Worm (Caenorhabditis elegans) whole organism, L3 larva: ENCODE results near the gene mig-10.

Experiments
- R02D3.7 ChIP-seq: fragments of 150-350 bp; optimal IDR thresholded peaks from 2 replicates; lab custom pipeline; 2014; ENCODE audit warnings: missing biosample characterization, missing genetic modification characterization
- egl-27 ChIP-seq: sonication (generic microtip); optimal IDR thresholded peaks from 4 replicates; lab custom pipeline; 2017; ENCODE audit warnings: missing biosample characterization, missing genetic modification reagents, missing genetic modification characterization
- elt-3 ChIP-seq, 3 experiments: fragments of 150-350 bp in 1 of 3; sonication (generic microtip) in 2 of 3; optimal IDR thresholded peaks; 2 replicates in 2 of 3; 4 replicates in 1 of 3; lab custom pipeline; 2014 to 2017; ENCODE audit warnings: missing biosample characterization in 3 of 3, missing genetic modification characterization in 3 of 3
- hmg-11 ChIP-seq: sonication (generic microtip); optimal IDR thresholded peaks from 2 replicates; lab custom pipeline; 2016; ENCODE audit warnings: missing genetic modification characterization, missing compliant biosample characterization
- lsy-12 ChIP-seq: sonication (generic microtip); optimal IDR thresholded peaks from 2 replicates; lab custom pipeline; 2016; ENCODE audit warnings: mild to moderate bottlenecking, missing genetic modification characterization, missing compliant biosample characterization
- nhr-237 ChIP-seq: fragments of 150-350 bp; optimal IDR thresholded peaks from 2 replicates; lab custom pipeline; 2014; ENCODE audit warnings: missing biosample characterization, missing genetic modification characterization
- tbx-2 ChIP-seq: sonication (generic microtip); optimal IDR thresholded peaks from 2 replicates; lab custom pipeline; 2016; ENCODE audit warnings: mild to moderate bottlenecking, missing genetic modification characterization, missing compliant biosample characterization
- zag-1 ChIP-seq: fragments of 150-350 bp; optimal IDR thresholded peaks from 2 replicates; lab custom pipeline; 2014; ENCODE audit warnings: missing biosample characterization, missing genetic modification characterization
- ztf-11 ChIP-seq: fragments of 150-350 bp; optimal IDR thresholded peaks from 2 replicates; lab custom pipeline; 2014; ENCODE audit warnings: missing biosample characterization, missing genetic modification characterization

DNA sequence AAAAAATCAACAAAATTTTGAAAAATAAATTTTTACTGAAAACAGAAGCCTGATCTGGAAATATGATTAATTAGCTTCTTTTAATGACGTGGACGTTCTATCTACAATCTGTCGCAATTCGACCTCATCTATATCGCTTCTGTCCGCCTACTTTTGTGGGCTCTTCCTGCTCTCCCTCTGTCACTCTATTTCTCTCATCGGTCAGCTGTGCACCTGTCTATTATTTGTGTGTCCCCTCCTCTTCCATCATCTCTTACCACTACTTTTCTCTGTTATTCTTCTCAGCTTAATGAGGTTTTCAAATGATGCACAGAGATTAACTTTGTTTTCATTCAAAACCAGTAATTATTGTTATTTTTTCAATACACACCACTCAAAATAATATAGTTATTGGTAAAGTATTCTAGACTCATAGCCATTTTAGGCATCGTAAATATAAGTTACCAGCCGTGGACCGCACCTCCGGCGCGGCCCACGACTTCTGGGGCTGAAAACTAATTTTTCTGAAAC lies 20.2 kb downstream of the mig-10 start:
- TF ChIP-seq egl-27 (tag; lab: Kevin White, UChicago) (no peak), zag-1 (tag; lab: Kevin White, UChicago) (no peak), R02D3.7 (tag; lab: Kevin White, UChicago) (no peak), elt-3 (tag; optimal IDR thresholded peaks at IDR 0.05; lab: Kevin White, UChicago) (no peak), tbx-2 (no peak), nhr-237 (tag; lab: Kevin White, UChicago) (no peak), lsy-12 (tag; lab: Kevin White, UChicago) (no peak), hmg-11 (tag; lab: Kevin White, UChicago) (no peak), ztf-11 (tag; lab: Kevin White, UChicago) (no peak)
